Worm (Caenorhabditis elegans) whole organism, mixed stage, embryonic: ENCODE measurements around the gene F10G2.2.

ENCODE experiments used
- blmp-1 ChIP-seq: fragments of 150-350 bp; optimal IDR thresholded peaks from 2 replicates; lab custom pipeline; 2014; ENCODE audit warnings: missing biosample characterization, missing genetic modification characterization
- elt-3 ChIP-seq: fragments of 150-350 bp; optimal IDR thresholded peaks from 2 replicates; lab custom pipeline; 2014; ENCODE audit warnings: missing biosample characterization, missing genetic modification characterization
- lin-32 ChIP-seq: fragments of 200-800 bp; sonication (Bioruptor generic); optimal IDR thresholded peaks from 2 replicates; lab custom pipeline; 2018; ENCODE audit warnings: mild to moderate bottlenecking, missing genetic modification characterization, missing compliant biosample characterization
- nhr-12 ChIP-seq: fragments of 150-350 bp; optimal IDR thresholded peaks from 2 replicates; lab custom pipeline; 2014; ENCODE audit warnings: missing biosample characterization, missing genetic modification characterization
- nhr-28 ChIP-seq: fragments of 150-350 bp; optimal IDR thresholded peaks from 2 replicates; lab custom pipeline; 2014; ENCODE audit warnings: missing biosample characterization, missing genetic modification characterization
- nhr-76 ChIP-seq: sonication (generic microtip); optimal IDR thresholded peaks from 2 replicates; lab custom pipeline; 2017; ENCODE audit warnings: missing biosample characterization, missing genetic modification characterization
- snpc-4 ChIP-seq: fragments of 150-350 bp; optimal IDR thresholded peaks from 2 replicates; lab custom pipeline; 2014; ENCODE audit warnings: missing biosample characterization, missing genetic modification characterization
- unc-39 ChIP-seq: fragments of 150-350 bp; optimal IDR thresholded peaks from 2 replicates; lab custom pipeline; 2014; ENCODE audit warnings: missing biosample characterization, missing genetic modification characterization
- unc-62 ChIP-seq: fragments of 150-350 bp; optimal IDR thresholded peaks from 2 replicates; lab custom pipeline; 2014; ENCODE audit warnings: missing biosample characterization, missing genetic modification reagents, missing genetic modification characterization

ce11 chrV:7356684-7357083 is 25.7 kb downstream of the F10G2.2 start, which contains the start of gene C03G6.21:
- TF ChIP-seq blmp-1 (no peak), nhr-12 (tag; lab: Kevin White, UChicago) (no peak), elt-3 (tag; lab: Kevin White, UChicago) (no peak), nhr-76 (no peak), snpc-4 (tag; lab: Kevin White, UChicago) (no peak), unc-62 (GFP tag; lab: Kevin White, UChicago) (no peak), unc-39 (tag; lab: Kevin White, UChicago) (no peak), nhr-28 (tag; lab: Kevin White, UChicago) (no peak), lin-32 (no peak)
